Fruit fly (Drosophila melanogaster) whole organism, prepupa: ENCODE measurements around the gene Takl1.

Experiments used
- Blimp-1 ChIP-seq: fragments of 200-800 bp; sonication (Bioruptor generic); optimal IDR thresholded peaks from 3 replicates; lab custom pipeline; 2017; ENCODE audit warnings: missing biosample characterization, missing genetic modification characterization, mild to moderate bottlenecking, moderate library complexity, missing genetic modification reagents
- CG10631 ChIP-seq: fragments of 200-800 bp; sonication (Bioruptor generic); optimal IDR thresholded peaks from 2 replicates; lab custom pipeline; 2016; ENCODE audit warnings: missing biosample characterization, missing genetic modification characterization
- CG10669 ChIP-seq: fragments of 200-800 bp; sonication (Bioruptor generic); optimal IDR thresholded peaks from 3 replicates; lab custom pipeline; 2018; ENCODE audit warnings: missing biosample characterization, mild to moderate bottlenecking, missing genetic modification characterization, moderate library complexity
- CG11294 ChIP-seq: fragments of 200-800 bp; sonication (Bioruptor generic); IDR thresholded peaks from 2 replicates; pipeline ENCODE4 v1.3.6; 2022; ENCODE audit warnings: missing biosample characterization, missing genetic modification characterization
- CG11762 ChIP-seq: fragments of 200-800 bp; sonication (Bioruptor generic); optimal IDR thresholded peaks from 3 replicates; lab custom pipeline; 2016; ENCODE audit warnings: missing biosample characterization, missing genetic modification characterization; ENCODE audit not compliant: insufficient read depth
- CG11902 ChIP-seq: fragments of 200-800 bp; sonication (Bioruptor generic); optimal IDR thresholded peaks from 3 replicates; lab custom pipeline; 2016; ENCODE audit warnings: missing biosample characterization, missing genetic modification characterization
- CG15336 ChIP-seq: fragments of 200-800 bp; sonication (Bioruptor generic); IDR thresholded peaks from 2 replicates; pipeline ENCODE4 v1.3.6; 2022; ENCODE audit warnings: missing biosample characterization, missing genetic modification characterization
- CG1621 ChIP-seq: fragments of 200-800 bp; sonication (Bioruptor generic); optimal IDR thresholded peaks from 3 replicates; lab custom pipeline; 2018; ENCODE audit warnings: missing biosample characterization, mild to moderate bottlenecking, missing genetic modification characterization
- CG16779 ChIP-seq: fragments of 200-800 bp; sonication (Bioruptor generic); optimal IDR thresholded peaks from 3 replicates; lab custom pipeline; 2017; ENCODE audit warnings: missing biosample characterization, mild to moderate bottlenecking, missing genetic modification characterization
- CG3032 ChIP-seq: fragments of 200-800 bp; optimal IDR thresholded peaks from 2 replicates; lab custom pipeline; 2019; ENCODE audit warnings: missing biosample characterization, mild to moderate bottlenecking, missing genetic modification characterization, moderate library complexity
- CG31627 ChIP-seq: fragments of 200-800 bp; sonication (Bioruptor generic); optimal IDR thresholded peaks from 3 replicates; lab custom pipeline; 2016; ENCODE audit warnings: missing biosample characterization, missing genetic modification characterization
- CG32006 ChIP-seq: fragments of 200-800 bp; sonication (Bioruptor generic); optimal IDR thresholded peaks from 3 replicates; lab custom pipeline; 2017; ENCODE audit warnings: missing biosample characterization, mild to moderate bottlenecking, missing genetic modification characterization
- CG3919 ChIP-seq: fragments of 200-800 bp; sonication (Bioruptor generic); optimal IDR thresholded peaks from 3 replicates; lab custom pipeline; 2016; ENCODE audit warnings: missing biosample characterization, missing genetic modification characterization
- CG4318 ChIP-seq: fragments of 200-800 bp; sonication (Bioruptor generic); optimal IDR thresholded peaks from 3 replicates; lab custom pipeline; 2017; ENCODE audit warnings: missing biosample characterization, mild to moderate bottlenecking, missing genetic modification characterization
- CG6163 ChIP-seq: fragments of 200-800 bp; sonication (Bioruptor generic); IDR thresholded peaks from 3 replicates; pipeline ENCODE4 v1.3.6; 2022; ENCODE audit warnings: missing biosample characterization, missing genetic modification characterization
- CG6808 ChIP-seq: fragments of 200-800 bp; sonication (Bioruptor generic); optimal IDR thresholded peaks from 3 replicates; lab custom pipeline; 2017; ENCODE audit warnings: missing biosample characterization, missing genetic modification characterization, mild to moderate bottlenecking, moderate library complexity, missing genetic modification reagents
- CG7368 ChIP-seq: fragments of 200-800 bp; sonication (Bioruptor generic); optimal IDR thresholded peaks from 3 replicates; lab custom pipeline; 2016; ENCODE audit warnings: missing biosample characterization, missing genetic modification characterization
- CG8119 ChIP-seq: fragments of 200-800 bp; sonication (Bioruptor generic); IDR thresholded peaks from 3 replicates; pipeline ENCODE4 v1.3.6; 2022; ENCODE audit warnings: missing biosample characterization, missing genetic modification characterization
- CG8319 ChIP-seq: fragments of 200-800 bp; sonication (Bioruptor generic); optimal IDR thresholded peaks from 3 replicates; lab custom pipeline; 2016; ENCODE audit warnings: missing biosample characterization, missing genetic modification characterization
- Eip75B ChIP-seq: fragments of 200-800 bp; sonication (Bioruptor generic); optimal IDR thresholded peaks from 3 replicates; lab custom pipeline; 2016; ENCODE audit warnings: missing biosample characterization, missing genetic modification characterization
- Eip78C ChIP-seq: fragments of 200-800 bp; sonication (Bioruptor generic); peaks from one replicate; lab custom pipeline; 2016; ENCODE audit warnings: missing biosample characterization, missing genetic modification characterization
- Eip93F ChIP-seq: fragments of 200-800 bp; sonication (Bioruptor generic); optimal IDR thresholded peaks from 2 replicates; lab custom pipeline; 2016; ENCODE audit warnings: missing biosample characterization, mild to moderate bottlenecking, missing genetic modification characterization
- Ets21C ChIP-seq: fragments of 200-800 bp; sonication (Bioruptor generic); optimal IDR thresholded peaks from 3 replicates; lab custom pipeline; 2016; ENCODE audit warnings: missing biosample characterization, missing genetic modification characterization
- Ets96B ChIP-seq: fragments of 200-800 bp; optimal IDR thresholded peaks from 2 replicates; lab custom pipeline; 2019; ENCODE audit warnings: missing biosample characterization, mild to moderate bottlenecking, missing genetic modification characterization, moderate library complexity
- Hr39 ChIP-seq: fragments of 200-800 bp; sonication (Bioruptor generic); optimal IDR thresholded peaks from 2 replicates; lab custom pipeline; 2016; ENCODE audit warnings: missing biosample characterization, missing genetic modification characterization
- Hr4 ChIP-seq: fragments of 200-800 bp; sonication (Bioruptor generic); optimal IDR thresholded peaks from 3 replicates; lab custom pipeline; 2016; ENCODE audit warnings: missing biosample characterization, missing genetic modification characterization
- Lpt ChIP-seq: fragments of 200-800 bp; sonication (Bioruptor generic); optimal IDR thresholded peaks from 3 replicates; lab custom pipeline; 2016; ENCODE audit warnings: missing biosample characterization, missing genetic modification characterization
- Smox ChIP-seq: fragments of 200-800 bp; sonication (Bioruptor generic); optimal IDR thresholded peaks from 3 replicates; lab custom pipeline; 2016; ENCODE audit warnings: missing biosample characterization, missing genetic modification characterization
- Sox102F ChIP-seq: fragments of 200-800 bp; sonication (Bioruptor generic); optimal IDR thresholded peaks from 2 replicates; lab custom pipeline; 2016; ENCODE audit warnings: missing biosample characterization, mild to moderate bottlenecking, missing genetic modification characterization
- Sox14 ChIP-seq: fragments of 200-800 bp; sonication (Bioruptor generic); optimal IDR thresholded peaks from 3 replicates; lab custom pipeline; 2016; ENCODE audit warnings: missing biosample characterization, missing genetic modification characterization
- achi ChIP-seq: fragments of 200-800 bp; sonication (Bioruptor generic); optimal IDR thresholded peaks from 3 replicates; lab custom pipeline; 2016; ENCODE audit warnings: missing biosample characterization, missing genetic modification characterization
- cyc ChIP-seq: fragments of 200-800 bp; sonication (Bioruptor generic); optimal IDR thresholded peaks from 3 replicates; lab custom pipeline; 2016; ENCODE audit warnings: missing biosample characterization, missing genetic modification characterization
- dac ChIP-seq: fragments of 200-800 bp; sonication (Bioruptor generic); optimal IDR thresholded peaks from 2 replicates; lab custom pipeline; 2017; ENCODE audit warnings: missing biosample characterization, mild to moderate bottlenecking, missing genetic modification characterization
- dsx ChIP-seq: fragments of 200-800 bp; optimal IDR thresholded peaks from 3 replicates; lab custom pipeline; 2019; ENCODE audit warnings: missing biosample characterization, mild to moderate bottlenecking, missing genetic modification characterization, moderate library complexity; ENCODE audit not compliant: poor library complexity, severe bottlenecking
- eg ChIP-seq: fragments of 200-800 bp; sonication (Bioruptor generic); IDR thresholded peaks from 3 replicates; pipeline ENCODE4 v1.3.6; 2022; ENCODE audit warnings: missing biosample characterization, missing genetic modification characterization
- esn ChIP-seq: fragments of 200-800 bp; sonication (Bioruptor generic); optimal IDR thresholded peaks from 2 replicates; lab custom pipeline; 2016; ENCODE audit warnings: missing biosample characterization, mild to moderate bottlenecking, missing genetic modification characterization, moderate library complexity
- fd59A ChIP-seq: fragments of 200-800 bp; sonication (Bioruptor generic); optimal IDR thresholded peaks from 2 replicates; lab custom pipeline; 2017; ENCODE audit warnings: missing biosample characterization, mild to moderate bottlenecking, missing genetic modification characterization, missing genetic modification reagents
- fd85E ChIP-seq: fragments of 200-800 bp; sonication (Bioruptor generic); optimal IDR thresholded peaks from 3 replicates; lab custom pipeline; 2016; ENCODE audit warnings: missing biosample characterization, missing genetic modification characterization
- fkh ChIP-seq: fragments of 200-800 bp; sonication (Bioruptor generic); optimal IDR thresholded peaks from 3 replicates; lab custom pipeline; 2017; ENCODE audit warnings: missing biosample characterization, mild to moderate bottlenecking, missing genetic modification characterization, moderate library complexity
- pdm3 ChIP-seq: fragments of 200-800 bp; sonication (Bioruptor generic); optimal IDR thresholded peaks from 3 replicates; lab custom pipeline; 2016; ENCODE audit warnings: missing biosample characterization, missing genetic modification characterization
- salr ChIP-seq, 2 experiments: fragments of 200-800 bp; sonication (Bioruptor generic); optimal IDR thresholded peaks; 3 replicates each; lab custom pipeline; 2016 to 2018; ENCODE audit warnings: missing biosample characterization in 2 of 2, missing genetic modification characterization in 2 of 2, mild to moderate bottlenecking in 1 of 2
- spab ChIP-seq: fragments of 200-800 bp; sonication (Bioruptor generic); optimal IDR thresholded peaks from 2 replicates; lab custom pipeline; 2017; ENCODE audit warnings: missing biosample characterization, mild to moderate bottlenecking, missing genetic modification characterization, missing genetic modification reagents
- svp ChIP-seq: fragments of 200-800 bp; sonication (Bioruptor generic); peaks from one replicate; lab custom pipeline; 2016; ENCODE audit warnings: missing biosample characterization, missing genetic modification characterization
- vri ChIP-seq: fragments of 200-800 bp; sonication (Bioruptor generic); optimal IDR thresholded peaks from 3 replicates; lab custom pipeline; 2016; ENCODE audit warnings: missing biosample characterization, mild to moderate bottlenecking, missing genetic modification characterization

Gene Takl1

dm6 chr3R:20773174-20773573 lies 773 bp upstream of the Takl1 start (continued):
- TF ChIP-seq salr (GFP tag; optimal IDR thresholded peaks at IDR 0.05; lab: Kevin White, UChicago) (no peak), fd59A (GFP tag; lab: Kevin White, UChicago) (peak; percentile 17), CG3919 (peak; percentile 59), CG6163 (0 out of 3 replicates have a peak, but pooled peaks have one; percentile 52), spab (GFP tag; lab: Kevin White, UChicago) (peak; percentile 36), esn (peak; percentile 39), CG10669 (peak; percentile 67), CG11294 (GFP tag; lab: Robert Waterston, UW) (no peak), Ets96B (tag; lab: Kevin White, UChicago) (peak; percentile 47), dsx (GFP tag; lab: Kevin White, UChicago) (peak; percentile 31), CG6808 (GFP tag; lab: Kevin White, UChicago) (peak; percentile 51), svp (GFP tag; lab: Kevin White, UChicago) (peak; percentile 69), Eip75B (GFP tag; lab: Kevin White, UChicago) (peak; percentile 65), Smox (GFP tag; lab: Kevin White, UChicago) (no peak), CG11902 (no peak), Hr4 (GFP tag; lab: Kevin White, UChicago) (peak; percentile 11), fd85E (GFP tag; lab: Kevin White, UChicago) (no peak), CG15336 (GFP tag; lab: Robert Waterston, UW) (0 out of 2 replicates have a peak, but pooled peaks have one; percentile 35), achi (GFP tag; lab: Kevin White, UChicago) (peak; percentile 45), CG10631 (GFP tag; lab: Kevin White, UChicago) (peak; percentile 46), Sox14 (peak; percentile 29), Ets21C (GFP tag; lab: Kevin White, UChicago) (no peak)

dm6 chr3R:20766156-20766486 lies 6.3 kb downstream of the Takl1 start:
- no peak for TF ChIP-seq Sox102F (GFP tag; lab: Kevin White, UChicago)
- TF ChIP-seq CG16779 (tag; lab: Kevin White, UChicago), result no peak
- TF ChIP-seq svp (GFP tag; lab: Kevin White, UChicago), result peak; percentile 93
- no peak for TF ChIP-seq Eip93F (GFP tag; lab: Kevin White, UChicago)
- TF ChIP-seq CG1621 (tag; lab: Kevin White, UChicago), result no peak
- no peak for TF ChIP-seq Hr39 (GFP tag; lab: Kevin White, UChicago)
- no peak for TF ChIP-seq dac (GFP tag; lab: Kevin White, UChicago)
- peak; percentile 63 for TF ChIP-seq Eip78C (GFP tag; lab: Kevin White, UChicago)
- no peak for TF ChIP-seq CG10669
- TF ChIP-seq cyc (GFP tag; lab: Kevin White, UChicago), result no peak
- no peak for TF ChIP-seq Hr4 (GFP tag; lab: Kevin White, UChicago)
- TF ChIP-seq Lpt (GFP tag; lab: Kevin White, UChicago), result no peak
- TF ChIP-seq CG10631 (GFP tag; lab: Kevin White, UChicago), result peak; percentile 13
- no peak for TF ChIP-seq CG3032 (tag; lab: Kevin White, UChicago)

dm6 chr3R:20765302-20766155 lies 6.9 kb downstream of the Takl1 start:
- TF ChIP-seq CG31627 (GFP tag; lab: Kevin White, UChicago) (peak; percentile 58), CG16779 (tag; lab: Kevin White, UChicago) (peak; percentile 10), esn (peak; percentile 65), vri (peak; percentile 92), CG15336 (GFP tag; lab: Robert Waterston, UW) (peak; percentile 33; the same call in 1 of the 2 replicates), Sox14 (peak; percentile 40), Hr39 (GFP tag; lab: Kevin White, UChicago) (peak; percentile 56), pdm3 (GFP tag; lab: Kevin White, UChicago) (no peak), cyc (GFP tag; lab: Kevin White, UChicago) (peak; percentile 59), Smox (GFP tag; lab: Kevin White, UChicago) (peak; percentile 45), svp (GFP tag; lab: Kevin White, UChicago) (peak; percentile 98), Blimp-1 (GFP tag; lab: Kevin White, UChicago) (peak; percentile 7), Eip75B (GFP tag; lab: Kevin White, UChicago) (peak; percentile 42), eg (peak; percentile 76), Ets21C (GFP tag; lab: Kevin White, UChicago) (peak; percentile 59), Eip78C (GFP tag; lab: Kevin White, UChicago) (peak; percentile 81), CG8319 (peak; percentile 18), CG11762 (GFP tag; lab: Kevin White, UChicago) (no peak), CG4318 (GFP tag; lab: Kevin White, UChicago) (no peak), CG7368 (GFP tag; lab: Kevin White, UChicago) (no peak), salr (GFP tag; optimal IDR thresholded peaks at IDR 0.05; lab: Kevin White, UChicago) (peak in 1 of 2 experiments; percentile 61), fkh (GFP tag; lab: Kevin White, UChicago) (no peak), CG1621 (tag; lab: Kevin White, UChicago) (no peak), fd59A (GFP tag; lab: Kevin White, UChicago) (no peak), CG8119 (peak; percentile 48), CG32006 (GFP tag; lab: Kevin White, UChicago) (no peak)
